Worm (Caenorhabditis elegans): ENCODE results near the gene cct-5.

DNA sequence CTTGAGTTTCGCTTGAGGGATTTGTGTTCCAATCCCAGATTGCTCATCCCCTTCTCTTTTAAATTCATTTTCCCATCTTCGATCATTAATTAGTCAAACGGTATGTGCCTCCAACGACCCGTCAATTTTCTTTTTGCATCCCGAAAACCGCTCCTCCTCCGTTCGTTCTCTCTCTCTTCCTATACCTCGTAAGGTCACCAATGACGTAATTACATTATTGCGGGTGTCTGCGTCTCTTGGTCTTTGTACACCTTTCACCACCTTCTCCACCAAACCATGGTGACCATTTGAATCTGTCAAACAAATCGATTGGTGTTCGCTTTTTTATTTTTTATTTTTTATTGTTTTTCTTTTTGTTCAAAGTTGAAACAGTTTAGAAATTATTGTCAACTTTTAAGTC is 7.3 kb upstream of the cct-5 start:
- TF ChIP-seq jun-1 (tag; optimal IDR thresholded peaks at IDR 0.05) (no peak), unc-39 (tag; optimal IDR thresholded peaks at IDR 0.05) (no peak), elt-3 (tag; optimal IDR thresholded peaks at IDR 0.05) (no peak), eor-1 (tag; optimal IDR thresholded peaks at IDR 0.05) (no peak), lin-15B (tag; optimal IDR thresholded peaks at IDR 0.05) (no peak), nhr-11 (tag; optimal IDR thresholded peaks at IDR 0.05) (no peak)

All from whole organism, L3 larva.